Fruit fly (Drosophila melanogaster): ENCODE data around the gene CG11437.

dm6 chr3L:22483452-22483851 is 14.8 kb downstream of the CG11437 start:
- TF ChIP-seq pan (optimal IDR thresholded peaks at IDR 0.05) (no peak), Dll (optimal IDR thresholded peaks at IDR 0.05) (no peak), EcR (GFP tag; optimal IDR thresholded peaks at IDR 0.05) (no peak)
